Worm (Caenorhabditis elegans): ENCODE data around the gene Y45F3A.5.

Y45F3A.5 gene

ce11 chrIII:10600138-10600626, 14.0 kb upstream of the Y45F3A.5 start, which contains the start of gene epg-6:
Gene epg-6, minus strand, starts transcription at chrIII:10600188.
- no peak for TF ChIP-seq fkh-10 (GFP tag; optimal IDR thresholded peaks at IDR 0.05)

- TF ChIP-seq lin-39 (tag; optimal IDR thresholded peaks at IDR 0.05), result peak; percentile 61
- TF ChIP-seq pqm-1 (tag; optimal IDR thresholded peaks at IDR 0.05), result peak; percentile 11
- peak; percentile 36 for TF ChIP-seq ama-1 (optimal IDR thresholded peaks at IDR 0.05)
- no peak for TF ChIP-seq skn-1 (tag; optimal IDR thresholded peaks at IDR 0.05)
- no peak for TF ChIP-seq ceh-9 (tag; optimal IDR thresholded peaks at IDR 0.05)
- no peak for TF ChIP-seq nhr-11 (tag; optimal IDR thresholded peaks at IDR 0.05)
- TF ChIP-seq sea-2 (GFP tag; optimal IDR thresholded peaks at IDR 0.05), result peak; percentile 67
- TF ChIP-seq hmg-11 (tag; optimal IDR thresholded peaks at IDR 0.05), result peak; percentile 69
- no peak for TF ChIP-seq ztf-11 (tag; optimal IDR thresholded peaks at IDR 0.05)
- TF ChIP-seq mml-1 (tag; optimal IDR thresholded peaks at IDR 0.05), result no peak
- peak; percentile 77 for TF ChIP-seq nfya-1 (tag; optimal IDR thresholded peaks at IDR 0.05; ENCODE audit: insufficient read depth)
- TF ChIP-seq nhr-43 (tag; optimal IDR thresholded peaks at IDR 0.05; ENCODE audit: poor library complexity, severe bottlenecking), result peak; percentile 43
- TF ChIP-seq lsy-12 (tag; optimal IDR thresholded peaks at IDR 0.05), result no peak
- TF ChIP-seq eor-1 (tag; optimal IDR thresholded peaks at IDR 0.05), result no peak
- peak; percentile 72 for TF ChIP-seq nhr-23 (tag; optimal IDR thresholded peaks at IDR 0.05)
- TF ChIP-seq pha-4 (tag; optimal IDR thresholded peaks at IDR 0.05), result peak; percentile 93
- TF ChIP-seq aly-2 (tag; optimal IDR thresholded peaks at IDR 0.05), result no peak
- peak; percentile 24 for TF ChIP-seq fos-1 (tag; optimal IDR thresholded peaks at IDR 0.05)
- TF ChIP-seq elt-2 (tag; optimal IDR thresholded peaks at IDR 0.05), result peak; percentile 39
- TF ChIP-seq egl-5 (tag; optimal IDR thresholded peaks at IDR 0.05), result no peak
- TF ChIP-seq snpc-4 (tag; optimal IDR thresholded peaks at IDR 0.05), result peak; percentile 71
- peak; percentile 78 for TF ChIP-seq lin-15B (tag; optimal IDR thresholded peaks at IDR 0.05)
- TF ChIP-seq ceh-28 (tag; optimal IDR thresholded peaks at IDR 0.05), result peak; percentile 38
- TF ChIP-seq fkh-2 (tag; optimal IDR thresholded peaks at IDR 0.05), result no peak
- no peak for TF ChIP-seq R02D3.7 (tag; optimal IDR thresholded peaks at IDR 0.05)
- TF ChIP-seq zag-1 (tag; optimal IDR thresholded peaks at IDR 0.05), result no peak
- no peak for TF ChIP-seq nhr-77 (tag; optimal IDR thresholded peaks at IDR 0.05)
- no peak for TF ChIP-seq daf-12 (tag; optimal IDR thresholded peaks at IDR 0.05)
- TF ChIP-seq jun-1 (tag; optimal IDR thresholded peaks at IDR 0.05), result peak; percentile 53
- TF ChIP-seq nhr-25 (tag; optimal IDR thresholded peaks at IDR 0.05), result peak; percentile 64
- no peak for TF ChIP-seq ceh-16 (tag; optimal IDR thresholded peaks at IDR 0.05)
- no peak for TF ChIP-seq tbx-2 (tag; optimal IDR thresholded peaks at IDR 0.05)
Observed at ce11 chrIII:10599699-10600098, 13.6 kb upstream of the Y45F3A.5 start.

ce11 chrIII:10596387-10596786, 10.2 kb upstream of the Y45F3A.5 start, which contains the start of gene Y39A1A.3:
Gene Y39A1A.3, minus strand, starts transcription at chrIII:10596487.
- TF ChIP-seq ama-1 (optimal IDR thresholded peaks at IDR 0.05), result peak; percentile 32
- no peak for TF ChIP-seq lin-15B (tag; optimal IDR thresholded peaks at IDR 0.05)

ce11 chrIII:10595066-10595465, 8.9 kb upstream of the Y45F3A.5 start, which contains the start of gene Y45F3A.9:
Gene Y45F3A.9, minus strand, starts transcription at chrIII:10595166.
- TF ChIP-seq nhr-77 (tag; optimal IDR thresholded peaks at IDR 0.05) (no peak), nhr-25 (tag; optimal IDR thresholded peaks at IDR 0.05) (no peak), fos-1 (tag; optimal IDR thresholded peaks at IDR 0.05) (no peak), aly-2 (tag; optimal IDR thresholded peaks at IDR 0.05) (no peak), ceh-28 (tag; optimal IDR thresholded peaks at IDR 0.05) (no peak), nhr-67 (tag; optimal IDR thresholded peaks at IDR 0.05) (no peak), ceh-9 (tag; optimal IDR thresholded peaks at IDR 0.05) (no peak), fkh-2 (tag; optimal IDR thresholded peaks at IDR 0.05) (no peak), ztf-11 (tag; optimal IDR thresholded peaks at IDR 0.05) (no peak), eor-1 (tag; optimal IDR thresholded peaks at IDR 0.05) (no peak), hmg-11 (tag; optimal IDR thresholded peaks at IDR 0.05) (no peak), pha-4 (tag; optimal IDR thresholded peaks at IDR 0.05) (no peak)

- no peak for TF ChIP-seq tbx-2 (tag; optimal IDR thresholded peaks at IDR 0.05)
- no peak for TF ChIP-seq nhr-28 (tag; optimal IDR thresholded peaks at IDR 0.05)
- TF ChIP-seq skn-1 (tag; optimal IDR thresholded peaks at IDR 0.05), result no peak
- no peak for TF ChIP-seq aly-2 (tag; optimal IDR thresholded peaks at IDR 0.05)
- no peak for TF ChIP-seq ceh-82 (tag; optimal IDR thresholded peaks at IDR 0.05)
- TF ChIP-seq nhr-23 (tag; optimal IDR thresholded peaks at IDR 0.05), result no peak
- no peak for TF ChIP-seq elt-1 (tag; optimal IDR thresholded peaks at IDR 0.05)
- TF ChIP-seq nhr-77 (tag; optimal IDR thresholded peaks at IDR 0.05), result no peak
- no peak for TF ChIP-seq sea-2 (GFP tag; optimal IDR thresholded peaks at IDR 0.05)
- TF ChIP-seq nhr-25 (tag; optimal IDR thresholded peaks at IDR 0.05), result no peak
- TF ChIP-seq lin-15B (tag; optimal IDR thresholded peaks at IDR 0.05), result no peak
Observed at ce11 chrIII:10592729-10593128, 6.6 kb upstream of the Y45F3A.5 start, which contains the start of gene Y45F3A.8. Gene Y45F3A.8, minus strand, starts transcription at chrIII:10592829.

All from whole organism, L3 larva.